Worm (Caenorhabditis elegans): ENCODE results near the gene C15C8.4.

DNA sequence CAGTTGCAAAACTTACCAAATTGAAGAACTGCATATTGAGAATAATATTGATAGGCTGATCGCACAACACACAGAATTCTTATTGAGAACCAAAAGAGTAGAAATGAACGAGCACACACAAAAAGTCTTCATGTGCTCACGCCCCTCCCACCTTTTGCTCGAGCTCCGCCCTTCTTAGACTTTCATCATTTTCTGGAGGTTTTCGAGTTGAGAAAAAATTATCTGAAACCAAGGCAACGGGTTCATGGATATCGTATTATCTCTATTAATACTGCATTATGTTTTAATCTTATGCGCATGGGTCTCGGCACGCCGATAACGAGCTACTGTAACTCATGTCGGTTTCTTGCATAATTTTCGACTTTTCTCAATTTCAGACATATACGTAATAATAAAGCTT is 21.4 kb downstream of the C15C8.4 start, which contains the start of gene R11D1.12:
- TF ChIP-seq unc-62 (GFP tag; optimal IDR thresholded peaks at IDR 0.05) (no peak), madf-10 (tag; optimal IDR thresholded peaks at IDR 0.05) (no peak), rcor-1 (GFP tag; IDR thresholded peaks at IDR 0.05) (no peak), lin-54 (GFP tag; optimal IDR thresholded peaks at IDR 0.05) (no peak), unc-130 (GFP tag; optimal IDR thresholded peaks at IDR 0.05) (no peak), Y79H2A.3 (GFP tag; conservative IDR thresholded peaks at IDR 0.05) (no peak), F52B5.7 (tag; optimal IDR thresholded peaks at IDR 0.05) (no peak), Y53F4B.3 (GFP tag; IDR thresholded peaks at IDR 0.05) (no peak)

All from whole organism, young adult.